Worm (Caenorhabditis elegans): ENCODE results near the gene C04E7.3.
A peak's percentile ranks its signal among the peaks of the same experiment; 100 is the strongest.

C04E7.3 gene

ce11 chrX:353134-353669 lies 6.2 kb upstream of the C04E7.3 start, which contains the start of gene sor-3:
sor-3 (plus strand) TSS chrX:353619.
- TF ChIP-seq hlh-30 (tag; optimal IDR thresholded peaks at IDR 0.05; ENCODE audit: insufficient read depth), result peak; percentile 53
- no peak for TF ChIP-seq nhr-11 (tag; optimal IDR thresholded peaks at IDR 0.05)
- TF ChIP-seq elt-4 (tag; optimal IDR thresholded peaks at IDR 0.05), result no peak
- TF ChIP-seq dve-1 (tag; optimal IDR thresholded peaks at IDR 0.05), result peak; percentile 70
- TF ChIP-seq hlh-13 (GFP tag; optimal IDR thresholded peaks at IDR 0.05), result peak; percentile 88
- TF ChIP-seq ceh-9 (tag; optimal IDR thresholded peaks at IDR 0.05), result peak; percentile 78
- TF ChIP-seq zip-5 (tag; optimal IDR thresholded peaks at IDR 0.05), result peak; percentile 59
- TF ChIP-seq fkh-6 (tag; optimal IDR thresholded peaks at IDR 0.05), result peak; percentile 85
- peak; percentile 86 for TF ChIP-seq dmd-4 (tag; optimal IDR thresholded peaks at IDR 0.05; ENCODE audit: borderline replicate concordance)
- peak; percentile 88 for TF ChIP-seq che-1 (tag; optimal IDR thresholded peaks at IDR 0.05)
- TF ChIP-seq ceh-31 (tag; optimal IDR thresholded peaks at IDR 0.05), result peak; percentile 76
- peak; percentile 87 for TF ChIP-seq F13H6.1 (tag; optimal IDR thresholded peaks at IDR 0.05)
- TF ChIP-seq nfya-1 (tag; optimal IDR thresholded peaks at IDR 0.05), result peak; percentile 82
- peak; percentile 3 for TF ChIP-seq unc-55 (GFP tag; optimal IDR thresholded peaks at IDR 0.05)
- TF ChIP-seq unc-86 (tag; optimal IDR thresholded peaks at IDR 0.05), result peak; percentile 82
- TF ChIP-seq K09A11.1 (tag; optimal IDR thresholded peaks at IDR 0.05; ENCODE audit: insufficient read depth), result peak; percentile 70
- TF ChIP-seq K02D7.2 (tag; optimal IDR thresholded peaks at IDR 0.05), result peak; percentile 71
- TF ChIP-seq ama-1 (optimal IDR thresholded peaks at IDR 0.05), result no peak
- TF ChIP-seq mec-3 (tag; optimal IDR thresholded peaks at IDR 0.05; ENCODE audit: borderline replicate concordance), result peak; percentile 57
- TF ChIP-seq pax-1 (tag; optimal IDR thresholded peaks at IDR 0.05), result no peak
- TF ChIP-seq pros-1 (tag; optimal IDR thresholded peaks at IDR 0.05), result peak; percentile 16
- peak; percentile 89 for TF ChIP-seq Y22D7AL.16 (tag; optimal IDR thresholded peaks at IDR 0.05)
- TF ChIP-seq C38D4.7 (GFP tag; optimal IDR thresholded peaks at IDR 0.05), result peak; percentile 86
- TF ChIP-seq ceh-45 (GFP tag; IDR thresholded peaks at IDR 0.05), result peak; percentile 84
- peak; percentile 84 for TF ChIP-seq T23F11.4 (GFP tag; optimal IDR thresholded peaks at IDR 0.05)
- TF ChIP-seq sox-4 (tag; optimal IDR thresholded peaks at IDR 0.05), result peak; percentile 82
- TF ChIP-seq odd-2 (tag; optimal IDR thresholded peaks at IDR 0.05), result no peak
- peak; percentile 87 for TF ChIP-seq ceh-2 (tag; optimal IDR thresholded peaks at IDR 0.05)
- peak; percentile 86 for TF ChIP-seq fax-1 (tag; optimal IDR thresholded peaks at IDR 0.05)
- TF ChIP-seq sdc-2 (tag; optimal IDR thresholded peaks at IDR 0.05), result peak; percentile 92
- peak; percentile 85 for TF ChIP-seq pqm-1 (tag; optimal IDR thresholded peaks at IDR 0.05)
- TF ChIP-seq ceh-18 (tag; optimal IDR thresholded peaks at IDR 0.05), result peak; percentile 87
- peak; percentile 82 for TF ChIP-seq ztf-16 (tag; optimal IDR thresholded peaks at IDR 0.05)
- peak; percentile 94 for TF ChIP-seq ceh-14 (tag; optimal IDR thresholded peaks at IDR 0.05)
- peak; percentile 86 for TF ChIP-seq lin-11 (tag; optimal IDR thresholded peaks at IDR 0.05)
- peak; percentile 86 for TF ChIP-seq pha-2 (tag; optimal IDR thresholded peaks at IDR 0.05)
- no peak for TF ChIP-seq ceh-22 (tag; optimal IDR thresholded peaks at IDR 0.05)
- TF ChIP-seq eyg-1 (tag; optimal IDR thresholded peaks at IDR 0.05), result peak; percentile 75
- peak; percentile 66 for TF ChIP-seq ets-4 (tag; optimal IDR thresholded peaks at IDR 0.05)
- TF ChIP-seq ceh-34 (tag; optimal IDR thresholded peaks at IDR 0.05), result peak; percentile 82
- peak; percentile 77 for TF ChIP-seq ref-2 (tag; optimal IDR thresholded peaks at IDR 0.05)
- TF ChIP-seq C08G9.2 (tag; optimal IDR thresholded peaks at IDR 0.05), result peak; percentile 71
- peak; percentile 70 for TF ChIP-seq npax-4 (tag; optimal IDR thresholded peaks at IDR 0.05)
- TF ChIP-seq gmeb-2 (tag; optimal IDR thresholded peaks at IDR 0.05), result peak; percentile 89
- peak; percentile 85 for TF ChIP-seq ceh-19 (GFP tag; optimal IDR thresholded peaks at IDR 0.05)
- TF ChIP-seq unc-3 (GFP tag; conservative IDR thresholded peaks at IDR 0.05), result peak; percentile 81
- peak; percentile 89 for TF ChIP-seq unc-3 (tag; optimal IDR thresholded peaks at IDR 0.05)
- TF ChIP-seq madf-2 (tag; optimal IDR thresholded peaks at IDR 0.05), result peak; percentile 87
- TF ChIP-seq nhr-232 (tag; optimal IDR thresholded peaks at IDR 0.05), result peak; percentile 68
- TF ChIP-seq ceh-30 (tag; optimal IDR thresholded peaks at IDR 0.05), result no peak
- TF ChIP-seq rnt-1 (tag; optimal IDR thresholded peaks at IDR 0.05), result peak; percentile 77
- no peak for TF ChIP-seq fkh-10 (GFP tag; optimal IDR thresholded peaks at IDR 0.05)
- TF ChIP-seq ttx-3 (tag; optimal IDR thresholded peaks at IDR 0.05), result peak; percentile 82

All from whole organism, late embryonic.